Worm (Caenorhabditis elegans) whole organism, late embryonic: ENCODE data around the gene seb-3.

ENCODE experiments used
- C08G9.2 ChIP-seq: sonication (generic microtip); optimal IDR thresholded peaks from 2 replicates; lab custom pipeline; 2016; ENCODE audit warnings: mild to moderate bottlenecking, missing genetic modification characterization, moderate library complexity, missing compliant biosample characterization
- C38D4.7 ChIP-seq: fragments of 200-800 bp; sonication (Bioruptor generic); optimal IDR thresholded peaks from 2 replicates; lab custom pipeline; 2018; ENCODE audit warnings: mild to moderate bottlenecking, missing genetic modification characterization, moderate library complexity, missing compliant biosample characterization
- T23F11.4 ChIP-seq: fragments of 200-800 bp; sonication (Bioruptor generic); optimal IDR thresholded peaks from 2 replicates; lab custom pipeline; 2018; ENCODE audit warnings: mild to moderate bottlenecking, missing genetic modification characterization, missing compliant biosample characterization
- ceh-14 ChIP-seq: sonication (generic microtip); optimal IDR thresholded peaks from 2 replicates; lab custom pipeline; 2016; ENCODE audit warnings: missing genotype, missing genetic modification characterization, missing compliant biosample characterization
- ceh-18 ChIP-seq: sonication (generic microtip); optimal IDR thresholded peaks from 2 replicates; lab custom pipeline; 2016; ENCODE audit warnings: missing genetic modification characterization, missing compliant biosample characterization
- ceh-19 ChIP-seq: fragments of 200-800 bp; sonication (Bioruptor generic); optimal IDR thresholded peaks from 2 replicates; lab custom pipeline; 2018; ENCODE audit warnings: mild to moderate bottlenecking, missing genetic modification characterization, missing compliant biosample characterization
- ceh-2 ChIP-seq: sonication (generic microtip); optimal IDR thresholded peaks from 2 replicates; lab custom pipeline; 2016; ENCODE audit warnings: missing genotype, missing genetic modification characterization, missing compliant biosample characterization
- ceh-22 ChIP-seq: sonication (generic microtip); optimal IDR thresholded peaks from 2 replicates; lab custom pipeline; 2017; ENCODE audit warnings: missing biosample characterization, missing genetic modification characterization
- ceh-24 ChIP-seq: sonication (generic microtip); optimal IDR thresholded peaks from 2 replicates; lab custom pipeline; 2016; ENCODE audit warnings: mild to moderate bottlenecking, missing genetic modification characterization, missing compliant biosample characterization
- ceh-31 ChIP-seq: sonication (generic microtip); optimal IDR thresholded peaks from 2 replicates; lab custom pipeline; 2016; ENCODE audit warnings: missing genetic modification characterization, missing compliant biosample characterization
- ceh-34 ChIP-seq: sonication (generic microtip); optimal IDR thresholded peaks from 2 replicates; lab custom pipeline; 2016; ENCODE audit warnings: mild to moderate bottlenecking, missing genetic modification characterization, missing compliant biosample characterization
- ceh-45 ChIP-seq: fragments of 200-800 bp; sonication (Bioruptor generic); IDR thresholded peaks from 2 replicates; pipeline ENCODE4 v1.3.6; 2022; ENCODE audit warnings: missing genetic modification reagents, missing genetic modification characterization, missing compliant biosample characterization
- che-1 ChIP-seq: sonication (generic microtip); optimal IDR thresholded peaks from 2 replicates; lab custom pipeline; 2016; ENCODE audit warnings: mild to moderate bottlenecking, missing genetic modification characterization, missing compliant biosample characterization
- dmd-4 ChIP-seq: sonication (generic microtip); optimal IDR thresholded peaks from 2 replicates; lab custom pipeline; 2016; ENCODE audit warnings: borderline replicate concordance, missing genetic modification characterization, missing compliant biosample characterization
- fkh-10 ChIP-seq: fragments of 150-350 bp; optimal IDR thresholded peaks from 2 replicates; lab custom pipeline; 2014; ENCODE audit warnings: missing biosample characterization, missing genetic modification reagents, missing genetic modification characterization
- gmeb-2 ChIP-seq: sonication (generic microtip); optimal IDR thresholded peaks from 2 replicates; lab custom pipeline; 2016; ENCODE audit warnings: missing genetic modification characterization, inconsistent platforms, missing compliant biosample characterization
- lim-6 ChIP-seq: sonication (generic microtip); optimal IDR thresholded peaks from 2 replicates; lab custom pipeline; 2016; ENCODE audit warnings: missing genetic modification characterization, missing compliant biosample characterization
- madf-2 ChIP-seq: sonication (generic microtip); optimal IDR thresholded peaks from 2 replicates; lab custom pipeline; 2017; ENCODE audit warnings: missing genetic modification characterization, missing compliant biosample characterization
- nhr-11 ChIP-seq: fragments of 150-350 bp; optimal IDR thresholded peaks from 2 replicates; lab custom pipeline; 2014; ENCODE audit warnings: missing biosample characterization, missing genetic modification characterization
- nhr-232 ChIP-seq: sonication (generic microtip); optimal IDR thresholded peaks from 2 replicates; lab custom pipeline; 2016; ENCODE audit warnings: missing genetic modification characterization, missing compliant biosample characterization
- npax-4 ChIP-seq: sonication (generic microtip); optimal IDR thresholded peaks from 2 replicates; lab custom pipeline; 2016; ENCODE audit warnings: missing genetic modification characterization, missing compliant biosample characterization
- odd-2 ChIP-seq: sonication (generic microtip); optimal IDR thresholded peaks from 2 replicates; lab custom pipeline; 2017; ENCODE audit warnings: antibody characterized with exemption, mild to moderate bottlenecking, missing genetic modification characterization, missing compliant biosample characterization
- pag-3 ChIP-seq: sonication (generic microtip); optimal IDR thresholded peaks from 2 replicates; lab custom pipeline; 2016; ENCODE audit warnings: missing compliant biosample characterization, missing genetic modification characterization, borderline replicate concordance
- pat-9 ChIP-seq: fragments of 200-800 bp; sonication (Bioruptor generic); optimal IDR thresholded peaks from 2 replicates; lab custom pipeline; 2018; ENCODE audit warnings: mild to moderate bottlenecking, missing genetic modification characterization, moderate library complexity, missing compliant biosample characterization
- pax-1 ChIP-seq: fragments of 150-350 bp; optimal IDR thresholded peaks from 2 replicates; lab custom pipeline; 2014; ENCODE audit warnings: missing biosample characterization, missing genetic modification characterization
- pha-2 ChIP-seq: sonication (generic microtip); optimal IDR thresholded peaks from 2 replicates; lab custom pipeline; 2017; ENCODE audit warnings: mild to moderate bottlenecking, missing genetic modification characterization, missing compliant biosample characterization
- pqm-1 ChIP-seq: sonication (generic microtip); optimal IDR thresholded peaks from 2 replicates; lab custom pipeline; 2016; ENCODE audit warnings: missing genetic modification characterization, missing compliant biosample characterization
- pros-1 ChIP-seq: fragments of 150-350 bp; optimal IDR thresholded peaks from 2 replicates; lab custom pipeline; 2014; ENCODE audit warnings: missing biosample characterization, missing genetic modification reagents, missing genetic modification characterization
- ref-2 ChIP-seq: sonication (generic microtip); optimal IDR thresholded peaks from 2 replicates; lab custom pipeline; 2016; ENCODE audit warnings: missing genetic modification characterization, missing compliant biosample characterization
- rnt-1 ChIP-seq: sonication (generic microtip); optimal IDR thresholded peaks from 2 replicates; lab custom pipeline; 2016; ENCODE audit warnings: missing genetic modification characterization, missing compliant biosample characterization
- sox-2 ChIP-seq: fragments of 200-800 bp; sonication (Bioruptor generic); IDR thresholded peaks from 2 replicates; pipeline ENCODE4 v1.3.6; 2022; ENCODE audit warnings: missing genetic modification reagents, missing genetic modification characterization, missing compliant biosample characterization
- sox-4 ChIP-seq: sonication (generic microtip); optimal IDR thresholded peaks from 2 replicates; lab custom pipeline; 2017; ENCODE audit warnings: mild to moderate bottlenecking, missing genetic modification characterization, inconsistent platforms, missing compliant biosample characterization
- tbx-7 ChIP-seq: sonication (generic microtip); optimal IDR thresholded peaks from 2 replicates; lab custom pipeline; 2016; ENCODE audit warnings: missing genotype, missing genetic modification characterization, missing compliant biosample characterization
- ttx-3 ChIP-seq: sonication (generic microtip); optimal IDR thresholded peaks from 2 replicates; lab custom pipeline; 2016; ENCODE audit warnings: missing genetic modification reagents, missing genetic modification characterization, missing compliant biosample characterization
- unc-3 ChIP-seq, 2 experiments: fragments of 200-800 bp in 1 of 2; sonication (Bioruptor generic) in 1 of 2; sonication (generic microtip) in 1 of 2; conservative IDR thresholded peaks in 1 of 2; optimal IDR thresholded peaks in 1 of 2; 2 replicates each; pipeline versions ENCODE4 v1.3.6 to Lab custom; 2016 to 2022; ENCODE audit warnings: missing compliant biosample characterization in 2 of 2, missing genetic modification characterization in 2 of 2, missing genetic modification reagents in 1 of 2
- unc-42 ChIP-seq: sonication (generic microtip); optimal IDR thresholded peaks from 2 replicates; lab custom pipeline; 2016; ENCODE audit warnings: missing genotype, missing genetic modification characterization, missing compliant biosample characterization
- unc-55 ChIP-seq: sonication (generic microtip); optimal IDR thresholded peaks from 2 replicates; lab custom pipeline; 2017; ENCODE audit warnings: missing biosample characterization, missing genetic modification reagents, missing genetic modification characterization
- zip-5 ChIP-seq: sonication (generic microtip); optimal IDR thresholded peaks from 2 replicates; lab custom pipeline; 2016; ENCODE audit warnings: missing genetic modification characterization, missing compliant biosample characterization

Gene seb-3

DNA sequence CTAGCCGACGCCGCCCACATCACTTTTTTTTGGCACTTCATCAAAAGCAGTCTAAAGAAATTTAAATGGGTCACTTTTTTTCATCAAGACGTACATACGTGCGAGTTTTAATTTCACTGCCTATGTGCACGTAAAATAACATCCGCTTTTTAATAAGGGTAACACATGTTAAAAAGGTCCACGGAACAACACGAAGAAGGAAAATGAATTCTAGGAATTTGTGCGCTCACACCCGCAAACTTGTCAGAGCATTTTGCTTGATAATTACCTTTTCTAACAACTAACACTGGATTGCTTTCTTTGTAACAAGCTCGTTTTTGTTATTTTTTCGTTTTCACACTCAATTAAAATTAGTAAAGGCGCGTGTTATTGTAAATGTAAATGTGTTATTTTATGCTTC is 17.4 kb upstream of the seb-3 start:
- TF ChIP-seq pax-1 (tag; lab: Kevin White, UChicago) = no peak
- no peak for TF ChIP-seq ceh-2 (tag; lab: Kevin White, UChicago)
- no peak for TF ChIP-seq ceh-14 (tag; lab: Kevin White, UChicago)
- TF ChIP-seq npax-4 (tag; lab: Kevin White, UChicago) = no peak
- no peak for TF ChIP-seq tbx-7 (tag; lab: Kevin White, UChicago)
- no peak for TF ChIP-seq ceh-22 (tag; lab: Kevin White, UChicago)
- no peak for TF ChIP-seq C08G9.2
- TF ChIP-seq lim-6 (tag; lab: Kevin White, UChicago) = no peak
- TF ChIP-seq madf-2 (tag; lab: Kevin White, UChicago) = no peak
- no peak for TF ChIP-seq C38D4.7 (GFP tag; lab: Kevin White, UChicago)
- no peak for TF ChIP-seq nhr-232
- no peak for TF ChIP-seq pha-2 (tag; lab: Kevin White, UChicago)
- no peak for TF ChIP-seq ceh-24 (tag; lab: Kevin White, UChicago)

DNA sequence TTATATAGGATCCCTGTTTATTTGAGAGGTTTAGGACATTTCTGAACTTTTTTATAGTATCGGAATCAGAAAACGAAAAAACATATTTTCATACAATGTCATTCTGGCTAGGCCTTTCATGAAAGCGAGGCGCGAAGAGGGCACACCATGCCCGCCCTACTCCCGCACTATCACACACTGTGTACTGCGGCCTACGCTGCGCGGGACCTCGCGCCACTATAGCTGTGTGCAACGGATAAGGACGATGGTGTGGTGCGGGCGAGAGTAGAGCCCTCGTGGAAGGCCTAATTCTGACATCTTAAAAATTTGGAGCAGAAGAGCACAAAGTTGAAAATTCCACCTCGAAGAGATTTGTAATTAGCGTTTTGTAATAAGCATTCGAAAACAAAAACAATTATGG is 15.2 kb upstream of the seb-3 start:
- TF ChIP-seq ceh-19 (GFP tag; lab: Kevin White, UChicago) (no peak), ceh-31 (tag; lab: Kevin White, UChicago) (no peak), dmd-4 (tag; lab: Kevin White, UChicago) (no peak), fkh-10 (GFP tag; lab: Kevin White, UChicago) (no peak), ceh-14 (tag; lab: Kevin White, UChicago) (no peak), ceh-34 (no peak)
- TF ChIP-seq, all 69 proteins: peak for 0

DNA sequence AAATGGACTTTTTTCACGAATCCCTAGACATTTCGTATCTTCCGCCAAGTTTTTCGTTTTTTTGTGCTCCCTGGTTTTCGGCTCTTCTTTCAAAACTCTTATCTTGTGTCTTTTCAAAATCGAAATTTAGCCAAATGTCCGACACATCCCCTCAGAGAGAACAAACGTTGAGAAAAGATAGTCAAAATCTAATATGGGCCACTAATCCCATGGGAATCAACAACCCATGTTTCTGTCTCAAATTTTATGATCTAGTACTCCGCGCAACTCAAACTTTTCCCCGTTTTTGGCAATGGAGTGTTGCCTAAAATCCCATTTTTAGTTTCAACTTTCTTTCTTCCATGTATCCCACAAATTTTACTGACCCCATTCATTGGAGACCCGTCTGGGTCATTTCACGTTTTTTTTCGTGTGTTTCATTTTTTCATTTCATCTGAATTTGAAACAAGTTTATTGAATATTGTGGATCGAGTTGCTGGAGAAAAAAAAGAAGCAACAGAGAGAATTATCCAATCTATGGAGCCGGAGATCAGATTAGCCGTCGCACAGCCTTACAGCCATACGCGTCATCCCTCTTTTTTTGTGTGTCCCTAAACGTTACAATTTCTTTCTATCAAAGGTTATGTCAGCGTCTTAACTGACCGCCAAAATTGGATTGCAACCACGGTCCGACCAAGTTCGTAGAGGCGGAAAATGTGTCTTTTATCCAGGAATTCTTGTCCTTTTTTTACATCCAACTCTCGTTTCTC is 14.4 kb upstream of the seb-3 start:
- TF ChIP-seq unc-42 (peak; percentile 56), unc-3 (GFP tag; conservative IDR thresholded peaks at IDR 0.05; lab: Robert Waterston, UW) (0 out of 2 replicates have a peak, but pooled peaks have one; percentile 28), unc-3 (tag; optimal IDR thresholded peaks at IDR 0.05; lab: Kevin White, UChicago) (peak; percentile 82), gmeb-2 (tag; lab: Kevin White, UChicago) (no peak)

DNA sequence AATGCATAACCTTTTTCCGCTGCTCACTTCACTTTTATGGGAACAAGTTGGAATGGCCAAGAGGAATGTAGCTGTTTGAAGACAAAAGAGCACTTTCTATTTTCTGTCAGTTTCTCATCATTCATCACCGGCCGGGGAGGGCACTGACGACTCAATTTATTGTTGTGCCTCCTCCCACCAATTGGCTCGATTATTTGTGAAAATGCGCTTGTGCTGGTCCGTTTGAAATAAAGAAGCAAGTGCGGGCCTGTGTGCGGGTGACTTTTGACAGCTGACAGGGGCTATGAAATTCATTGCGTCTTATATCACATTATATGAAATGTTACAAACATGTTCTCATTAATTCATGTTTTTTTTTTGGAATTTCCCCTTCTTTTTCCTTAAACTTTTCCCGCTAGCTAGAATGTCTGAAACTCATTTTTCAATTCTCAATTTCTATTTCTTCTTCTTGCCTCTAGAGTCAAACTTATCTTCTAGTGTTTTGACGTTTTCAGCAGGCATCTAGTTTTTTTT is 12.1 kb upstream of the seb-3 start:
- no peak for TF ChIP-seq che-1 (tag; lab: Kevin White, UChicago)
- TF ChIP-seq ceh-45 (GFP tag; lab: Robert Waterston, UW) = no peak
- TF ChIP-seq ceh-24 (tag; lab: Kevin White, UChicago) = no peak
- TF ChIP-seq sox-4 (tag; lab: Kevin White, UChicago) = no peak
- no peak for TF ChIP-seq pax-1 (tag; lab: Kevin White, UChicago)
- peak; percentile 94 for TF ChIP-seq unc-55 (GFP tag; lab: Kevin White, UChicago)
- no peak for TF ChIP-seq pros-1
- TF ChIP-seq odd-2 (tag; lab: Kevin White, UChicago) = no peak
- TF ChIP-seq rnt-1 = peak; percentile 45
- TF ChIP-seq gmeb-2 (tag; lab: Kevin White, UChicago) = no peak
- no peak for TF ChIP-seq zip-5 (tag; lab: Kevin White, UChicago)
- TF ChIP-seq T23F11.4 = no peak
- no peak for TF ChIP-seq pqm-1 (tag; lab: Kevin White, UChicago)
- peak; percentile 52 for TF ChIP-seq ceh-18 (tag; lab: Kevin White, UChicago)
- TF ChIP-seq ref-2 = no peak
- TF ChIP-seq sox-2 (GFP tag; lab: Robert Waterston, UW) = no peak
- TF ChIP-seq pag-3 = no peak
- TF ChIP-seq nhr-11 (tag; lab: Kevin White, UChicago) = no peak
- no peak for TF ChIP-seq ttx-3
- no peak for TF ChIP-seq pat-9 (tag; lab: Kevin White, UChicago)
